Fruit fly (Drosophila melanogaster): ENCODE measurements around the gene robl37BC.

robl37BC gene

DNA sequence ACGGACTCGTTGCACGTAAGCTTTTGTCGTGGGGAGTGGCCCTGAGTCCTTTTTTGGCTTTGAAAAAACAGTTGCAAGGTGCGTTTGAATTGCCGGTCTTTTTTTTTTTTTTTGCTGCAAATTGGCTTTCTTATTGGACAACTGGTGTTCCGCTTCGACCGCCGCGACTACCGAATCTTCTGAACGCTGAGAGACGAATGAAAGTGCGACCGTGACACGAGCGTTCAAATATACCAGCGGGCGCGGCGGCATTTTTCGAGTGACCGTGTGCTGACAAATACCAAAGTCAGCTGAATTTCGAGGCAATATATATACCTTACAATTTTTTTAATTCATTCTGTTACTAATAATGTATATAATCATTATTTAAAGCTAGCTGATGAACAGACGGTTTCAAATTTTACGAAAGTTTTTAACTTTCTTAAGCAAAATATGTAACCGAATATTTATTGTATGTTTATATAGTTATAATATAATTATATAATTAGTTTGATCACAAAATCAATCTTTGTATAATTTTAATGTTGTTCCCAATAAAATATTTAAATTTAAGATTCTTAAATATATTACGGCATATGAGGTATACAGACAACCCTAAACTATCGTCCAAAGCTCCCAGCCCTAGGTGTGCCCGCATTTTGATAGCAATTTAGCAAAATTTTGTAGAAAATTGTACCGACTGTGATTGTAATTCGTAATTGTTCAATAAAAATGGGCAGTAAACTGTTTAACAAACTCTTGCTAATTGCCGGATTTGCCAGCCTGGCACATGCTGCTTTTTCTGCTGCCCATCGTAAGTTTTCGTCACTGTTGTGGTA, 23.4 kb upstream of the robl37BC start, which contains the start of the genes Swip-1 and EMC5 (continued):
- TF ChIP-seq CkIIα-i1 (GFP tag; IDR thresholded peaks at IDR 0.05) (no peak), CrebB (tag; optimal IDR thresholded peaks at IDR 0.05) (peak; percentile 19), lilli (GFP tag; optimal IDR thresholded peaks at IDR 0.05) (peak; percentile 46), Chrac-16 (GFP tag; optimal IDR thresholded peaks at IDR 0.05) (peak; percentile 46), rib (GFP tag; IDR thresholded peaks at IDR 0.05) (0 out of 2 replicates have a peak, but pooled peaks have one; percentile 20), CG30403 (GFP tag; optimal IDR thresholded peaks at IDR 0.05) (peak; percentile 72), E2f2 (GFP tag; IDR thresholded peaks at IDR 0.05) (peak; percentile 69), CG8089 (GFP tag; optimal IDR thresholded peaks at IDR 0.05) (no peak), Sox100B (GFP tag; optimal IDR thresholded peaks at IDR 0.05) (peak; percentile 62), Max (GFP tag; optimal IDR thresholded peaks at IDR 0.05) (peak; percentile 22), CG12942 (GFP tag; optimal IDR thresholded peaks at IDR 0.05) (peak; percentile 50), en (GFP tag; optimal IDR thresholded peaks at IDR 0.05) (no peak)

dm6 chr2L:18990133-18990532, 20.5 kb upstream of the robl37BC start, which contains the start of gene CG15170:
TSS of gene CG15170 (minus strand) at chr2L:18990233.
- TF ChIP-seq exex (tag; optimal IDR thresholded peaks at IDR 0.05): peak; percentile 41
- no peak for TF ChIP-seq tap (tag; optimal IDR thresholded peaks at IDR 0.05)

DNA sequence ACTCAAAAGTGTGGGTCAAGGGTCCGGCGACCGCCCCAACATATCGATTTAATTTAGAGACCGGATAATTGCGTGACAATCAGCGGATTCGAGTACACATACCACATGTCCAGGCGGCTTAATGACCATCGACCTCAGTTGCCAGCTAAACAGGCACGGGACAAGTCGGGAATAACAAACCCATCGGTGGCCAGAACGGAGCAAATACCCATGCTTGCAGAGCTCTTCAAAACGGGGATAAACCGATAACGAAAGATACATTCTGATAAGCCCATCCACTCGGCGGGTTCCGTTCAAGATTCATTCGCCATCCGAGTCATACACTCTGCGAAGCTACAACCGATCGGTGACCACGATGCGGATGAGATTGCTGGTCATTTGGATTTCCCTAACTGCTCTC, 19.9 kb upstream of the robl37BC start, which contains the start of gene CG15169:
Gene CG15169 (plus strand): TSS at position 301 of the 400 bp plus-strand sequence.
- TF ChIP-seq CG11456 (GFP tag; IDR thresholded peaks at IDR 0.05): peak; percentile 14; the same call in 1 of the 3 replicates
- TF ChIP-seq Med (GFP tag): peak; percentile 26
- no peak for TF ChIP-seq CG10431 (GFP tag; optimal IDR thresholded peaks at IDR 0.05)

DNA sequence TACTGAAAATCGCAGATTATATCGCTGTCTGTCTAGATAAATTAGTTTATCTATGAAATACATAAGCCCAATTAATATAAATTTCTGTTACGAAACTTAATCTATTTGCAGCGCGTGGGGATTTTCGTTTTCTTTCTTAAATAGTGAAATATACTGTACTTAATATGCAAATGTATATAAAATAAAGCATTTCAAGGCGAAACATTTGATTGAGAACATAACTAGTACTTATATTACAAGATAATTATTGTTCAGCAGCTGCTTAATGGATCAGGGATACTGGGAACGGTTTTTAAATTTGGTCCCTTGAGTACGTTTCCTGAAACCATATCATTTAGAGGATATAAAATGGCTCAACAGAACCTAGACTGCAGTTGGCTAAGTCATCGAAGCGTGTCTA, 18.5 kb upstream of the robl37BC start, which contains the start of gene CG46465:
Gene CG46465 (plus strand): TSS at position 301 of the 400 bp plus-strand sequence.
- no peak for TF ChIP-seq Dp (GFP tag; optimal IDR thresholded peaks at IDR 0.05)
- TF ChIP-seq CG1792 (GFP tag; optimal IDR thresholded peaks at IDR 0.05): no peak
- no peak for TF ChIP-seq CG8944 (GFP tag; optimal IDR thresholded peaks at IDR 0.05)
- no peak for TF ChIP-seq MTF-1 (GFP tag; optimal IDR thresholded peaks at IDR 0.05; ENCODE audit: borderline replicate concordance)

DNA sequence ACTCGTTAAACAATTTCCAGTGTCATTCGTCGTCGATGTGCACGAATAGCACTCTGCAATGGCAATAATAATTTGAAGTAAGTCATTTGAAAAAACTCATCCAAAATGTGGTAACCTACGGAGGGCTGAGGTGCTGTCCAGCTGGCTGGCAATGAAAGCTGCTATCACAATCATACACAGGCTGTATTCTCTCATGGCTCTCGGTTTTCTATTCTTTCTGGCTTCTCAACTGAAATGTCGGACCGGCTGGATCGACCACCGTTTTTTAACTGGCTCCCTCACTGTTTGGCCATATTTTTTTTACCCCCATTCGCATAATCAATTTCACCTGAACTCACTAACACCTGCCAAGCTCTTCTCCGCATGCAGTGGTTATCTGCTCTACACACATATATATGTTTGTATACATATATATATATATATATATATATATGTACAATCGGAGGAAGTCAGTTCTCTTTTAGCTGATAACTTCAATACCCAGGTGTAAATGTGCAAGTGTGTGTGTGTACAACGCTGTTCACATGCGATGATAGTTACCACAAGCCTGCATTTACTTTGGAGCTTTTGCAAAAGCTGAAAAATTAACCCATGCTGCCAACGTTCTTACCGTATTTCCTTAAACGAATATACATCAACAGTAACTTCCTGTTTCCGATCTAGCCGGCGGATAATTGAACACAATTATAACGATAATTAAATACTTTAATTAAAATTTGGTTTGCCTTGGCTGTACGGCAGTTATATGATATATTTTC, 14.8 kb upstream of the robl37BC start, which contains the start of gene CG10650:
Gene CG10650 (minus strand): TSS at position 275 of the 758 bp plus-strand sequence.
- TF ChIP-seq Nf-YA (GFP tag; IDR thresholded peaks at IDR 0.05): no peak
- TF ChIP-seq ato (GFP tag; IDR thresholded peaks at IDR 0.05; ENCODE audit: partially characterized antibody): no peak
- no peak for TF ChIP-seq Hr51 (GFP tag; optimal IDR thresholded peaks at IDR 0.05)
- no peak for TF ChIP-seq Dp (GFP tag; optimal IDR thresholded peaks at IDR 0.05)
- no peak for TF ChIP-seq Gug (GFP tag; IDR thresholded peaks at IDR 0.05)
- TF ChIP-seq CG13775 (GFP tag; optimal IDR thresholded peaks at IDR 0.05): no peak
- peak in 1 of 2 experiments; percentile 34 for TF ChIP-seq Pdp1 (GFP tag; optimal IDR thresholded peaks at IDR 0.05)
- peak; percentile 10 for TF ChIP-seq Nf-YB (GFP tag; optimal IDR thresholded peaks at IDR 0.05)
- no peak for TF ChIP-seq Tbp (GFP tag; optimal IDR thresholded peaks at IDR 0.05)
- TF ChIP-seq p53 (GFP tag; optimal IDR thresholded peaks at IDR 0.05): no peak
- TF ChIP-seq CG12071 (GFP tag; optimal IDR thresholded peaks at IDR 0.05): no peak
- TF ChIP-seq CG8388 (GFP tag; optimal IDR thresholded peaks at IDR 0.05): no peak
- TF ChIP-seq onecut (GFP tag; IDR thresholded peaks at IDR 0.05): no peak
- TF ChIP-seq CG17186 (GFP tag; optimal IDR thresholded peaks at IDR 0.05): no peak
- TF ChIP-seq CG18599 (GFP tag; optimal IDR thresholded peaks at IDR 0.05): peak; percentile 13
- TF ChIP-seq Bgb (GFP tag; IDR thresholded peaks at IDR 0.05; ENCODE audit: partially characterized antibody): no peak
- TF ChIP-seq eve (GFP tag; optimal IDR thresholded peaks at IDR 0.05): no peak
- TF ChIP-seq gfzf (GFP tag; optimal IDR thresholded peaks at IDR 0.05): no peak
- peak; percentile 62 for TF ChIP-seq Jarid2 (GFP tag; optimal IDR thresholded peaks at IDR 0.05)
- TF ChIP-seq ara (GFP tag; IDR thresholded peaks at IDR 0.05): no peak

Measured in whole organism, embryonic.